Fruit fly (Drosophila melanogaster): ENCODE data around the gene CG12541.
A peak's percentile ranks its signal among the peaks of the same experiment; 100 is the strongest.

CG12541 gene

dm6 chrX:6993753-6994152 lies 72.1 kb downstream of the CG12541 start (continued):
- TF ChIP-seq vri (GFP tag; optimal IDR thresholded peaks at IDR 0.05) = peak; percentile 76
- TF ChIP-seq OdsH (GFP tag; optimal IDR thresholded peaks at IDR 0.05) = peak; percentile 62
- peak; percentile 88 for TF ChIP-seq svp (GFP tag)

dm6 chrX:6993350-6993749 lies 72.5 kb downstream of the CG12541 start, which contains the start of gene Inx7:
Gene Inx7, minus strand, starts transcription at chrX:6993612.
- TF ChIP-seq eg (GFP tag; IDR thresholded peaks at IDR 0.05) = no peak
- TF ChIP-seq CG10669 (GFP tag; optimal IDR thresholded peaks at IDR 0.05) = no peak
- no peak for TF ChIP-seq OdsH (GFP tag; optimal IDR thresholded peaks at IDR 0.05)
- no peak for TF ChIP-seq CG6792 (GFP tag; optimal IDR thresholded peaks at IDR 0.05)
- TF ChIP-seq Ets21C (GFP tag; optimal IDR thresholded peaks at IDR 0.05) = no peak
- no peak for TF ChIP-seq Sox102F (GFP tag; optimal IDR thresholded peaks at IDR 0.05)
- TF ChIP-seq acj6 (GFP tag; optimal IDR thresholded peaks at IDR 0.05) = no peak

- TF ChIP-seq CG8119 (GFP tag; IDR thresholded peaks at IDR 0.05) = peak; percentile 32; the same call in 1 of the 3 replicates
- TF ChIP-seq CG15336 (GFP tag; IDR thresholded peaks at IDR 0.05) = 0 out of 2 replicates have a peak, but pooled peaks have one; percentile 17
- TF ChIP-seq Ets21C (GFP tag; optimal IDR thresholded peaks at IDR 0.05) = no peak
- no peak for TF ChIP-seq CG11902 (GFP tag; optimal IDR thresholded peaks at IDR 0.05)
- peak; percentile 40 for TF ChIP-seq svp (GFP tag)
- peak; percentile 50 for TF ChIP-seq Blimp-1 (GFP tag; optimal IDR thresholded peaks at IDR 0.05)
- TF ChIP-seq CG31627 (GFP tag; optimal IDR thresholded peaks at IDR 0.05) = no peak
- TF ChIP-seq CG6276 (GFP tag; optimal IDR thresholded peaks at IDR 0.05) = peak; percentile 41
- peak; percentile 58; the same call in 1 of the 3 replicates for TF ChIP-seq eg (GFP tag; IDR thresholded peaks at IDR 0.05)
- TF ChIP-seq Sox15 (GFP tag; optimal IDR thresholded peaks at IDR 0.05) = no peak
- TF ChIP-seq CG6163 (GFP tag; IDR thresholded peaks at IDR 0.05) = peak; percentile 31; the same call in 1 of the 3 replicates
These were observed 74.6 kb downstream of the CG12541 start, which contains the start of gene ogre for dm6 chrX:6991286-6991685. Gene ogre, minus strand, starts transcription at chrX:6991318.

dm6 chrX:6990105-6990504 lies 75.7 kb downstream of the CG12541 start:
- TF ChIP-seq pdm3 (GFP tag; optimal IDR thresholded peaks at IDR 0.05) (no peak), Sox102F (GFP tag; optimal IDR thresholded peaks at IDR 0.05) (peak; percentile 20), Ets96B (tag; optimal IDR thresholded peaks at IDR 0.05) (no peak), Eip93F (GFP tag; optimal IDR thresholded peaks at IDR 0.05) (peak; percentile 7), CG32006 (GFP tag; optimal IDR thresholded peaks at IDR 0.05) (peak; percentile 23), Met (GFP tag; optimal IDR thresholded peaks at IDR 0.05) (peak; percentile 41), svp (GFP tag) (peak; percentile 59), ss (GFP tag; optimal IDR thresholded peaks at IDR 0.05) (peak in 1 of 2 experiments; percentile 8), cyc (GFP tag; optimal IDR thresholded peaks at IDR 0.05) (peak; percentile 39), Eip75B (GFP tag; optimal IDR thresholded peaks at IDR 0.05) (peak; percentile 18), Sox14 (GFP tag; optimal IDR thresholded peaks at IDR 0.05) (peak; percentile 12), Smox (GFP tag; optimal IDR thresholded peaks at IDR 0.05) (peak; percentile 28), CG15336 (GFP tag; IDR thresholded peaks at IDR 0.05) (0 out of 2 replicates have a peak, but pooled peaks have one; percentile 11), CG8119 (GFP tag; IDR thresholded peaks at IDR 0.05) (no peak), lz (GFP tag; optimal IDR thresholded peaks at IDR 0.05) (peak; percentile 28), esn (GFP tag; optimal IDR thresholded peaks at IDR 0.05) (peak; percentile 31), CG3919 (GFP tag; optimal IDR thresholded peaks at IDR 0.05) (peak; percentile 19), CG11294 (GFP tag; IDR thresholded peaks at IDR 0.05) (no peak), topi (GFP tag; optimal IDR thresholded peaks at IDR 0.05) (peak; percentile 47), Eip78C (GFP tag) (peak; percentile 71), Hr39 (GFP tag; optimal IDR thresholded peaks at IDR 0.05) (peak; percentile 0)
